Worm (Caenorhabditis elegans) whole organism, L4 larva: ENCODE results near the gene rpl-2.

ENCODE experiments used
- D1046.2 ChIP-seq: fragments of 200-800 bp; sonication (Bioruptor generic); IDR thresholded peaks from 2 replicates; pipeline ENCODE4 v1.3.6; 2022; ENCODE audit warnings: missing genetic modification characterization, missing compliant biosample characterization
- F44E2.7 ChIP-seq: fragments of 200-800 bp; sonication (Bioruptor generic); IDR thresholded peaks from 2 replicates; pipeline ENCODE4 v2.1.2; 2022; ENCODE audit warnings: missing genetic modification characterization, missing compliant biosample characterization
- F49E8.2 ChIP-seq: sonication (generic microtip); optimal IDR thresholded peaks from 2 replicates; lab custom pipeline; 2016; ENCODE audit warnings: missing compliant biosample characterization, mild to moderate bottlenecking, missing genetic modification characterization, borderline replicate concordance
- T26A8.4 ChIP-seq: fragments of 200-800 bp; sonication (Bioruptor generic); IDR thresholded peaks from 2 replicates; pipeline ENCODE4 v1.3.6; 2022; ENCODE audit warnings: missing genetic modification characterization, missing compliant biosample characterization
- Y105C5A.15 ChIP-seq: fragments of 200-800 bp; sonication (Bioruptor generic); IDR thresholded peaks from 2 replicates; pipeline ENCODE4 v1.3.6; 2022; ENCODE audit warnings: missing genetic modification characterization, missing compliant biosample characterization
- Y48G9A.11 ChIP-seq: fragments of 200-800 bp; sonication (Bioruptor generic); IDR thresholded peaks from 2 replicates; pipeline ENCODE4 v1.3.6; 2022; ENCODE audit warnings: missing genetic modification reagents, missing genetic modification characterization, missing compliant biosample characterization
- Y5F2A.4 ChIP-seq: fragments of 200-800 bp; sonication (Bioruptor generic); optimal IDR thresholded peaks from 2 replicates; lab custom pipeline; 2018; ENCODE audit warnings: mild to moderate bottlenecking, missing genetic modification characterization, missing compliant biosample characterization
- Y75B8A.6 ChIP-seq: fragments of 200-800 bp; sonication (Bioruptor generic); IDR thresholded peaks from 2 replicates; pipeline ENCODE4 v1.3.6; 2022; ENCODE audit warnings: missing genetic modification reagents, missing genetic modification characterization, missing compliant biosample characterization
- ZK337.2 ChIP-seq: fragments of 200-800 bp; sonication (Bioruptor generic); IDR thresholded peaks from 2 replicates; pipeline ENCODE4 v1.3.6; 2022; ENCODE audit warnings: missing genetic modification reagents, missing genetic modification characterization, missing compliant biosample characterization
- arid-1 ChIP-seq: fragments of 200-800 bp; sonication (Bioruptor generic); conservative IDR thresholded peaks from 2 replicates; pipeline ENCODE4 v1.3.6; 2022; ENCODE audit warnings: missing genetic modification reagents, missing genetic modification characterization, missing compliant biosample characterization
- ceh-20 ChIP-seq: fragments of 200-800 bp; sonication (Bioruptor generic); IDR thresholded peaks from 2 replicates; pipeline ENCODE4 v1.3.6; 2022; ENCODE audit warnings: missing genetic modification reagents, missing genetic modification characterization, missing compliant biosample characterization
- ceh-28 ChIP-seq: fragments of 150-350 bp; optimal IDR thresholded peaks from 2 replicates; lab custom pipeline; 2014; ENCODE audit warnings: missing biosample characterization, missing genetic modification reagents, missing genetic modification characterization
- ceh-62 ChIP-seq: sonication (generic microtip); optimal IDR thresholded peaks from 2 replicates; lab custom pipeline; 2017; ENCODE audit warnings: missing biosample characterization, missing genetic modification characterization
- ces-1 ChIP-seq: fragments of 150-350 bp; sonication (generic microtip); optimal IDR thresholded peaks from 4 replicates; lab custom pipeline; 2014; ENCODE audit warnings: missing biosample characterization, missing genetic modification reagents, missing genetic modification characterization
- daf-16 ChIP-seq, 3 experiments: sonication (generic microtip); optimal IDR thresholded peaks; 2 replicates each; lab custom pipeline; 2016 to 2017; ENCODE audit warnings: missing genetic modification characterization in 3 of 3, missing genetic modification reagents in 3 of 3, mild to moderate bottlenecking in 2 of 3, missing compliant biosample characterization in 2 of 3, missing biosample characterization in 1 of 3, moderate library complexity in 1 of 3
- daf-8 ChIP-seq: fragments of 200-800 bp; sonication (Bioruptor generic); IDR thresholded peaks from 2 replicates; pipeline ENCODE4 v1.3.6; 2022; ENCODE audit warnings: missing genetic modification characterization, missing compliant biosample characterization
- dmd-6 ChIP-seq: fragments of 200-800 bp; sonication (Bioruptor generic); IDR thresholded peaks from 2 replicates; pipeline ENCODE4 v1.3.6; 2022; ENCODE audit warnings: missing genetic modification reagents, missing genetic modification characterization, missing compliant biosample characterization
- dmd-8 ChIP-seq: fragments of 200-800 bp; sonication (Bioruptor generic); IDR thresholded peaks from 2 replicates; pipeline ENCODE4 v1.3.6; 2022; ENCODE audit warnings: missing genetic modification characterization, missing compliant biosample characterization
- dmd-9 ChIP-seq: fragments of 200-800 bp; sonication (Bioruptor generic); IDR thresholded peaks from 2 replicates; pipeline ENCODE4 v1.3.6; 2022; ENCODE audit warnings: missing genetic modification reagents, missing genetic modification characterization, missing compliant biosample characterization
- duxl-1 ChIP-seq: sonication (generic microtip); optimal IDR thresholded peaks from 2 replicates; lab custom pipeline; 2016; ENCODE audit warnings: mild to moderate bottlenecking, missing genetic modification characterization, moderate library complexity, missing compliant biosample characterization; ENCODE audit not compliant: poor library complexity
- fkh-10 ChIP-seq: fragments of 150-350 bp; optimal IDR thresholded peaks from 2 replicates; lab custom pipeline; 2014; ENCODE audit warnings: missing biosample characterization, missing genetic modification reagents, missing genetic modification characterization
- fos-1 ChIP-seq: fragments of 150-350 bp; optimal IDR thresholded peaks from 2 replicates; lab custom pipeline; 2014; ENCODE audit warnings: missing biosample characterization, missing genetic modification characterization
- hif-1 ChIP-seq, 2 experiments: sonication (generic microtip); optimal IDR thresholded peaks; 2 replicates each; lab custom pipeline; 2016 to 2017; ENCODE audit warnings: missing compliant biosample characterization in 2 of 2, missing genetic modification characterization in 2 of 2, missing genetic modification reagents in 2 of 2, missing genotype in 2 of 2, mild to moderate bottlenecking in 1 of 2
- hlh-11 ChIP-seq: fragments of 200-800 bp; sonication (Bioruptor generic); optimal IDR thresholded peaks from 2 replicates; lab custom pipeline; 2018; ENCODE audit warnings: mild to moderate bottlenecking, missing genetic modification characterization, missing compliant biosample characterization
- lim-7 ChIP-seq: fragments of 200-800 bp; sonication (Bioruptor generic); IDR thresholded peaks from 2 replicates; pipeline ENCODE4 v1.3.6; 2022; ENCODE audit warnings: missing genetic modification characterization, missing compliant biosample characterization
- lin-38 ChIP-seq: fragments of 200-800 bp; sonication (Bioruptor generic); IDR thresholded peaks from 2 replicates; pipeline ENCODE4 v1.3.6; 2022; ENCODE audit warnings: missing genetic modification reagents, missing genetic modification characterization, missing compliant biosample characterization
- lir-3 ChIP-seq: sonication (generic microtip); optimal IDR thresholded peaks from 2 replicates; lab custom pipeline; 2016; ENCODE audit warnings: mild to moderate bottlenecking, missing genetic modification characterization, missing compliant biosample characterization
- lsy-2 ChIP-seq, 2 experiments: fragments of 150-350 bp in 1 of 2; sonication (generic microtip) in 1 of 2; optimal IDR thresholded peaks; 2 replicates each; lab custom pipeline; 2014 to 2017; ENCODE audit warnings: missing biosample characterization in 2 of 2, missing genetic modification characterization in 2 of 2
- madf-9 ChIP-seq: fragments of 200-800 bp; sonication (Bioruptor generic); conservative IDR thresholded peaks from 2 replicates; pipeline ENCODE4 v1.3.6; 2022; ENCODE audit warnings: missing genetic modification reagents, missing genetic modification characterization, missing compliant biosample characterization
- mdt-29 ChIP-seq: fragments of 200-800 bp; sonication (Bioruptor generic); IDR thresholded peaks from 2 replicates; pipeline ENCODE4 v1.3.6; 2022; ENCODE audit warnings: missing genetic modification reagents, missing genetic modification characterization, missing compliant biosample characterization
- mep-1 ChIP-seq: fragments of 150-350 bp; sonication (generic microtip); optimal IDR thresholded peaks from 3 replicates; lab custom pipeline; 2014; ENCODE audit warnings: missing biosample characterization, missing genetic modification characterization
- mxl-2 ChIP-seq: fragments of 200-800 bp; sonication (Bioruptor generic); conservative IDR thresholded peaks from 2 replicates; pipeline ENCODE4 v1.3.6; 2022; ENCODE audit warnings: missing genetic modification reagents, missing genetic modification characterization, missing compliant biosample characterization
- nhr-102 ChIP-seq: sonication (generic microtip); optimal IDR thresholded peaks from 2 replicates; lab custom pipeline; 2016; ENCODE audit warnings: mild to moderate bottlenecking, missing genetic modification characterization, moderate library complexity, missing compliant biosample characterization
- nhr-25 ChIP-seq: sonication (generic microtip); optimal IDR thresholded peaks from 2 replicates; lab custom pipeline; 2017; ENCODE audit warnings: missing genetic modification characterization, mild to moderate bottlenecking, missing compliant biosample characterization, antibody characterized with exemption, moderate library complexity, borderline replicate concordance; ENCODE audit not compliant: insufficient read depth
- nhr-28 ChIP-seq: fragments of 150-350 bp; optimal IDR thresholded peaks from 2 replicates; lab custom pipeline; 2014; ENCODE audit warnings: missing biosample characterization, missing genetic modification characterization
- nhr-48 ChIP-seq: sonication (generic microtip); optimal IDR thresholded peaks from 2 replicates; lab custom pipeline; 2016; ENCODE audit warnings: mild to moderate bottlenecking, missing genetic modification characterization, missing compliant biosample characterization
- pha-4 ChIP-seq, 2 experiments: fragments of 150-350 bp in 1 of 2; fragments of 200-800 bp in 1 of 2; sonication (Bioruptor generic) in 1 of 2; IDR thresholded peaks in 1 of 2; optimal IDR thresholded peaks in 1 of 2; 2 replicates each; pipeline versions ENCODE4 v1.3.6 to Lab custom; 2014 to 2022; ENCODE audit warnings: missing genetic modification characterization in 2 of 2, missing genetic modification reagents in 2 of 2, missing biosample characterization in 1 of 2, missing compliant biosample characterization in 1 of 2
- php-3 ChIP-seq: fragments of 200-800 bp; sonication (Bioruptor generic); IDR thresholded peaks from 2 replicates; pipeline ENCODE4 v1.3.6; 2022; ENCODE audit warnings: missing genetic modification reagents, missing genetic modification characterization, missing compliant biosample characterization
- pqm-1 ChIP-seq: sonication (generic microtip); optimal IDR thresholded peaks from 2 replicates; lab custom pipeline; 2017; ENCODE audit warnings: missing biosample characterization, missing genetic modification characterization
- saeg-2 ChIP-seq: fragments of 200-800 bp; sonication (Bioruptor generic); IDR thresholded peaks from 2 replicates; pipeline ENCODE4 v1.3.6; 2022; ENCODE audit warnings: missing genetic modification reagents, missing genetic modification characterization, missing compliant biosample characterization
- sdz-12 ChIP-seq: fragments of 200-800 bp; sonication (Bioruptor generic); optimal IDR thresholded peaks from 2 replicates; lab custom pipeline; 2018; ENCODE audit warnings: mild to moderate bottlenecking, missing genetic modification characterization, missing compliant biosample characterization
- skn-1 ChIP-seq: fragments of 150-350 bp; optimal IDR thresholded peaks from 2 replicates; lab custom pipeline; 2014; ENCODE audit warnings: missing biosample characterization, missing genetic modification characterization
- tra-1 ChIP-seq: fragments of 200-800 bp; sonication (Bioruptor generic); IDR thresholded peaks from 2 replicates; pipeline ENCODE4 v1.3.6; 2022; ENCODE audit warnings: missing genetic modification reagents, missing genetic modification characterization, missing compliant biosample characterization
- unc-62 ChIP-seq, 3 experiments: fragments of 150-350 bp in 1 of 3; sonication (generic microtip); optimal IDR thresholded peaks in 2 of 3; peaks in 1 of 3; 1 replicate in 1 of 3; 2 replicates in 2 of 3; lab custom pipeline; 2014 to 2017; ENCODE audit warnings: missing biosample characterization in 3 of 3, missing genetic modification characterization in 3 of 3, missing genetic modification reagents in 3 of 3, missing genotype in 1 of 3
- vab-7 ChIP-seq: fragments of 200-800 bp; sonication (Bioruptor generic); IDR thresholded peaks from 2 replicates; pipeline ENCODE4 v1.3.6; 2022; ENCODE audit warnings: missing genetic modification reagents, missing genetic modification characterization, missing compliant biosample characterization
- zfp-2 ChIP-seq: sonication (generic microtip); optimal IDR thresholded peaks from 2 replicates; lab custom pipeline; 2016; ENCODE audit warnings: mild to moderate bottlenecking, missing genetic modification characterization, missing compliant biosample characterization
- zfp-3 ChIP-seq: fragments of 200-800 bp; sonication (Bioruptor generic); conservative IDR thresholded peaks from 2 replicates; pipeline ENCODE4 v1.3.6; 2022; ENCODE audit warnings: missing genetic modification reagents, missing genetic modification characterization, missing compliant biosample characterization

The rpl-2 gene

DNA sequence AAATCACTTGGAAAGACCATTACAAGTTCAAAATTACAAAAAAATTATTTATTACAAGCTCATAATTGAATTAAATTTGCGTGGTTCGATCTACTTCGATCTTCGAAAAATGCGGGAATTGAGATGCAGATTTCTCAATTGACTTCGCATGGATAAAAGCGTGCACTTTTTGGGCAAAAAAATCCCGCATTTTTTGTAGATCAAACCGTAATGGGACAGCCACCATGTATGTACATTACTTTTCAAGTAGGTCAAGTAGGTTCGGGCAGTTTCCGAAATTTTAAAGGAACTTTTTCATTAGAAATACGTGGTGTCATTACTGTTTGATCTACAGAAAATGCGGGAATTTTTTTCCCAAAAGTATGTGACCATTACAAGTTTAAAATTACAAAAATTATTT lies 18.0 kb downstream of the rpl-2 start:
- no peak for TF ChIP-seq fos-1 (tag; lab: Kevin White, UChicago)
- peak in 1 of 2 experiments; percentile 32 for TF ChIP-seq unc-62 (GFP tag; optimal IDR thresholded peaks at IDR 0.05 in 1 of 2; lab: Kevin White, UChicago)
- TF ChIP-seq unc-62 (tag; optimal IDR thresholded peaks at IDR 0.05; lab: Kevin White, UChicago) = no peak
- TF ChIP-seq lsy-2 (tag; optimal IDR thresholded peaks at IDR 0.05; lab: Kevin White, UChicago) = no peak
- TF ChIP-seq nhr-25 (tag; lab: Kevin White, UChicago) = no peak
- no peak for TF ChIP-seq Y5F2A.4 (GFP tag; lab: Kevin White, UChicago)
- TF ChIP-seq arid-1 (GFP tag; lab: Robert Waterston, UW) = peak; percentile 41; the same call in 1 of the 2 replicates
- peak; percentile 47; the same call in 1 of the 2 replicates for TF ChIP-seq dmd-6 (GFP tag; lab: Robert Waterston, UW)
- no peak for TF ChIP-seq skn-1 (tag; lab: Kevin White, UChicago)
- TF ChIP-seq nhr-28 (tag; lab: Kevin White, UChicago) = no peak
- no peak for TF ChIP-seq lir-3 (tag; lab: Kevin White, UChicago)
- TF ChIP-seq ces-1 (GFP tag; lab: Kevin White, UChicago) = no peak
- no peak for TF ChIP-seq sdz-12
- TF ChIP-seq daf-8 (GFP tag; lab: Robert Waterston, UW) = no peak
- peak; percentile 25; the same call in 1 of the 2 replicates for TF ChIP-seq tra-1
- no peak for TF ChIP-seq lim-7 (GFP tag; lab: Robert Waterston, UW)
- TF ChIP-seq madf-9 (GFP tag; lab: Robert Waterston, UW) = 0 out of 2 replicates have a peak, but pooled peaks have one; percentile 9
- TF ChIP-seq vab-7 (GFP tag; lab: Robert Waterston, UW) = no peak
- TF ChIP-seq duxl-1 (tag; lab: Kevin White, UChicago) = no peak
- TF ChIP-seq ZK337.2 (GFP tag; lab: Robert Waterston, UW) = no peak
- TF ChIP-seq Y48G9A.11 (GFP tag; lab: Robert Waterston, UW) = peak; percentile 68
- no peak for TF ChIP-seq php-3 (GFP tag; lab: Robert Waterston, UW)
- 0 out of 2 replicates have a peak, but pooled peaks have one; percentile 23 for TF ChIP-seq T26A8.4
- peak; percentile 30 for TF ChIP-seq pqm-1 (tag; lab: Kevin White, UChicago)
- TF ChIP-seq Y75B8A.6 (GFP tag; lab: Robert Waterston, UW) = peak; percentile 30; the same call in 1 of the 2 replicates
- TF ChIP-seq nhr-48 (tag; lab: Kevin White, UChicago) = peak; percentile 16
- TF ChIP-seq lin-38 (GFP tag; lab: Robert Waterston, UW) = peak; percentile 55
- peak in 1 of 2 experiments; percentile 23 for TF ChIP-seq daf-16 (GFP tag; optimal IDR thresholded peaks at IDR 0.05; lab: Kevin White, UChicago)
- TF ChIP-seq daf-16 (tag; optimal IDR thresholded peaks at IDR 0.05; lab: Kevin White, UChicago) = peak; percentile 18
- TF ChIP-seq ceh-20 (GFP tag; lab: Robert Waterston, UW) = 0 out of 2 replicates have a peak, but pooled peaks have one; percentile 45
- TF ChIP-seq ceh-62 = no peak
- TF ChIP-seq pha-4 (GFP tag; IDR thresholded peaks at IDR 0.05; lab: Robert Waterston, UW) = no peak
- TF ChIP-seq pha-4 (tag; optimal IDR thresholded peaks at IDR 0.05; lab: Kevin White, UChicago) = no peak
- TF ChIP-seq dmd-8 (GFP tag; lab: Robert Waterston, UW) = 0 out of 2 replicates have a peak, but pooled peaks have one; percentile 34
- 0 out of 2 replicates have a peak, but pooled peaks have one; percentile 49 for TF ChIP-seq saeg-2 (GFP tag; lab: Robert Waterston, UW)
- TF ChIP-seq mep-1 (tag; lab: Kevin White, UChicago) = no peak
- TF ChIP-seq dmd-9 (GFP tag; lab: Robert Waterston, UW) = no peak
- peak; percentile 0 for TF ChIP-seq F49E8.2 (tag; lab: Kevin White, UChicago)
- TF ChIP-seq mdt-29 = peak; percentile 50; the same call in 1 of the 2 replicates
- TF ChIP-seq fkh-10 (GFP tag; lab: Kevin White, UChicago) = no peak
- TF ChIP-seq nhr-102 (tag; lab: Kevin White, UChicago) = peak; percentile 50
- 0 out of 2 replicates have a peak, but pooled peaks have one; percentile 10 for TF ChIP-seq D1046.2 (GFP tag; lab: Robert Waterston, UW)
- TF ChIP-seq hlh-11 (tag; lab: Kevin White, UChicago) = peak; percentile 28
- TF ChIP-seq Y105C5A.15 (GFP tag; lab: Robert Waterston, UW) = no peak; the same call in 1 of the 2 replicates
- TF ChIP-seq F44E2.7 = peak; percentile 57; the same call in 1 of the 2 replicates
- peak; percentile 94 for TF ChIP-seq zfp-3
- 0 out of 2 replicates have a peak, but pooled peaks have one; percentile 19 for TF ChIP-seq mxl-2
- no peak for TF ChIP-seq ceh-28 (tag; lab: Kevin White, UChicago)
- no peak for TF ChIP-seq hif-1 (tag; optimal IDR thresholded peaks at IDR 0.05; lab: Kevin White, UChicago)
- no peak for TF ChIP-seq zfp-2 (tag; lab: Kevin White, UChicago)
